Fruit fly (Drosophila melanogaster): ENCODE data around the gene Myc.

DNA sequence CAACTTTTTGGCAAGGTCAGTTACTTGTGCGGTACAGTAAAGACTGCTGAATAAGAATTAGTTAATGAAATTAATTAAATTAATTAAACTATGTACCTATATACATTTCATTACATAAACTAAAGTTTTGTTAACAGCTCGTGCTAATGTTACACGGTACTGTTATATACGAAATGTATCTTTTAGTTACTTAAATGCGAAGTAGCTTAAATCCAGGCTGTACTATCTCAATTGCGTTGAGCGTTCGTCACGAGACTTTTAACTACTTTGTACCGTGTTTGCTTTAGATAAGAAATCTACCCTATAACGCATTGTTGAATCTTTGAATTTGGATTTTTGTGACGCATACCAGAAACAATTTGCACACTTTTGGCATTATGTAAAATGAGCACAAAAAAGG, 26.3 kb downstream of the Myc start:
- TF ChIP-seq pho (GFP tag; optimal IDR thresholded peaks at IDR 0.05) = no peak
- TF ChIP-seq usp (GFP tag; optimal IDR thresholded peaks at IDR 0.05) = no peak
- no peak for TF ChIP-seq CG15073 (GFP tag; optimal IDR thresholded peaks at IDR 0.05)
- TF ChIP-seq hb (GFP tag; IDR thresholded peaks at IDR 0.05; ENCODE audit: partially characterized antibody) = no peak
- peak; percentile 41 for TF ChIP-seq caup (GFP tag; optimal IDR thresholded peaks at IDR 0.05; ENCODE audit: severe bottlenecking)
- no peak for TF ChIP-seq CG4730 (GFP tag; IDR thresholded peaks at IDR 0.05)
- TF ChIP-seq C15 (GFP tag; IDR thresholded peaks at IDR 0.05) = no peak
- TF ChIP-seq CG6765 (GFP tag; optimal IDR thresholded peaks at IDR 0.05) = peak; percentile 30
- TF ChIP-seq h (optimal IDR thresholded peaks at IDR 0.05) = no peak
